Worm (Caenorhabditis elegans): ENCODE results near the gene T26G10.4.

T26G10.4 gene

ce11 chrIII:9393114-9393780 is 27.1 kb upstream of the T26G10.4 start, which contains the start of the genes gpr-2 and rgr-1:
gpr-2 (minus strand) TSS chrIII:9393164.
rgr-1 (plus strand) TSS chrIII:9393730.
- TF ChIP-seq set-16 (GFP tag; IDR thresholded peaks at IDR 0.05) (no peak), nhr-111 (GFP tag; optimal IDR thresholded peaks at IDR 0.05) (no peak), fkh-10 (GFP tag; optimal IDR thresholded peaks at IDR 0.05) (no peak), spr-3 (GFP tag; optimal IDR thresholded peaks at IDR 0.05) (no peak), nhr-28 (tag; optimal IDR thresholded peaks at IDR 0.05) (no peak), unc-62 (GFP tag; optimal IDR thresholded peaks at IDR 0.05 in 1 of 2) (peak in 1 of 2 experiments; percentile 85), unc-62 (tag; optimal IDR thresholded peaks at IDR 0.05) (no peak), rbr-2 (tag; optimal IDR thresholded peaks at IDR 0.05) (peak; percentile 2), unc-130 (GFP tag; optimal IDR thresholded peaks at IDR 0.05) (peak; percentile 56), dpl-1 (GFP tag; optimal IDR thresholded peaks at IDR 0.05) (peak; percentile 77), Y48G9A.11 (GFP tag; IDR thresholded peaks at IDR 0.05) (0 out of 2 replicates have a peak, but pooled peaks have one; percentile 27), lin-38 (GFP tag; IDR thresholded peaks at IDR 0.05) (peak; percentile 81), hlh-30 (tag; optimal IDR thresholded peaks at IDR 0.05; ENCODE audit: insufficient read depth) (peak; percentile 43)

ce11 chrIII:9401036-9401435 is 19.3 kb upstream of the T26G10.4 start, which contains the start of gene nlp-48:
nlp-48 (minus strand) TSS chrIII:9401136.
- TF ChIP-seq mes-2 (tag; optimal IDR thresholded peaks at IDR 0.05; ENCODE audit: poor library complexity, severe bottlenecking): no peak
- no peak for TF ChIP-seq hmg-1.1 (GFP tag; IDR thresholded peaks at IDR 0.05)
- TF ChIP-seq lin-1 (GFP tag; IDR thresholded peaks at IDR 0.05): no peak
- no peak for TF ChIP-seq ZK337.2 (GFP tag; IDR thresholded peaks at IDR 0.05)
- TF ChIP-seq aly-2 (tag; optimal IDR thresholded peaks at IDR 0.05): no peak
- TF ChIP-seq ztf-11 (tag; optimal IDR thresholded peaks at IDR 0.05): no peak
- no peak for TF ChIP-seq fos-1 (tag; optimal IDR thresholded peaks at IDR 0.05)
- no peak for TF ChIP-seq nhr-28 (tag; optimal IDR thresholded peaks at IDR 0.05)
- no peak for TF ChIP-seq unc-130 (GFP tag; optimal IDR thresholded peaks at IDR 0.05)
- TF ChIP-seq snpc-1.2 (GFP tag; IDR thresholded peaks at IDR 0.05): no peak

- TF ChIP-seq zip-2 (tag; optimal IDR thresholded peaks at IDR 0.05) (no peak), mdt-29 (GFP tag; IDR thresholded peaks at IDR 0.05) (no peak), dmd-8 (GFP tag; IDR thresholded peaks at IDR 0.05) (no peak), nhr-111 (GFP tag; optimal IDR thresholded peaks at IDR 0.05) (no peak), ZK546.5 (tag; optimal IDR thresholded peaks at IDR 0.05) (no peak), jun-1 (tag; optimal IDR thresholded peaks at IDR 0.05) (no peak), F26F4.8 (GFP tag; conservative IDR thresholded peaks at IDR 0.05) (no peak), ztf-7 (tag; optimal IDR thresholded peaks at IDR 0.05) (no peak), unc-62 (GFP tag; optimal IDR thresholded peaks at IDR 0.05 in 1 of 2) (no peak), unc-62 (tag; optimal IDR thresholded peaks at IDR 0.05) (no peak), ceh-82 (tag; optimal IDR thresholded peaks at IDR 0.05) (no peak), rbr-2 (tag; optimal IDR thresholded peaks at IDR 0.05) (peak; percentile 67), nhr-6 (tag; optimal IDR thresholded peaks at IDR 0.05) (no peak), Y5F2A.4 (GFP tag; optimal IDR thresholded peaks at IDR 0.05) (no peak), dve-1 (tag; optimal IDR thresholded peaks at IDR 0.05; ENCODE audit: insufficient read depth) (peak; percentile 60), unc-130 (GFP tag; optimal IDR thresholded peaks at IDR 0.05) (peak; percentile 42), F10B5.3 (tag; optimal IDR thresholded peaks at IDR 0.05) (no peak), nhr-10 (tag; optimal IDR thresholded peaks at IDR 0.05) (no peak), pqm-1 (tag; optimal IDR thresholded peaks at IDR 0.05) (no peak), snpc-4 (tag; optimal IDR thresholded peaks at IDR 0.05) (no peak), lsy-2 (tag; optimal IDR thresholded peaks at IDR 0.05) (peak in 1 of 2 experiments; percentile 85), daf-8 (GFP tag; IDR thresholded peaks at IDR 0.05) (no peak), lin-15B (tag; optimal IDR thresholded peaks at IDR 0.05) (peak; percentile 55), nhr-237 (tag; optimal IDR thresholded peaks at IDR 0.05) (no peak), nhr-11 (tag; optimal IDR thresholded peaks at IDR 0.05) (no peak), ZK337.2 (GFP tag; IDR thresholded peaks at IDR 0.05) (no peak), zag-1 (tag; optimal IDR thresholded peaks at IDR 0.05) (no peak), R02D3.7 (tag; optimal IDR thresholded peaks at IDR 0.05) (peak; percentile 85), zfp-2 (tag; optimal IDR thresholded peaks at IDR 0.05) (no peak), fkh-10 (GFP tag; optimal IDR thresholded peaks at IDR 0.05) (no peak), fos-1 (tag; optimal IDR thresholded peaks at IDR 0.05) (no peak), daf-16 (GFP tag; optimal IDR thresholded peaks at IDR 0.05) (no peak), daf-16 (tag; optimal IDR thresholded peaks at IDR 0.05) (no peak), tag-97 (GFP tag; IDR thresholded peaks at IDR 0.05) (no peak), nhr-42 (GFP tag; IDR thresholded peaks at IDR 0.05) (no peak)
Measured at ce11 chrIII:9406600-9406999, 13.7 kb upstream of the T26G10.4 start, which contains the start of gene T26G10.1. T26G10.1 (minus strand) TSS chrIII:9406641.

Data from whole organism, L4 larva.